Fruit fly (Drosophila melanogaster): Measurements from ENCODE around the gene Nepl17.

Gene Nepl17

DNA sequence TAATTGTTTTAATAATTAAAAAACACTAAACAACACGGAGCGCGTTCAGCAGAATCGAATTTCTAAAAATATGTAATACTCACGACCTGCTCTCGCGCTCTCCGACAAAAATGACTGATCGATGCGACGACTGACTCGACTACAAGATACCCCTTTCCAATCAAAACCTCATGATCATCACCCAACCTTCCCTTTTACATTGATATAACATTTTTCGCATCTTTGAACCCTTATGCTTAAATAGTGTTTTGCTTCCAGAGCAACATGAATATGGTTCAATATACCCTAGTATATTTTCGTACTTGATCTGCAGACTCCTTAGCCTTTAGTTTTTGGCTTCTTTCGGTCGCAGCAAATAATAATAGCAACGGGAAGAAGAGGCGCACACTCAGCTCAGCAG, 39.1 kb downstream of the Nepl17 start (continued):
- TF ChIP-seq usp (GFP tag; optimal IDR thresholded peaks at IDR 0.05): no peak
- no peak for TF ChIP-seq Hey (tag; optimal IDR thresholded peaks at IDR 0.05)
- TF ChIP-seq Hr78 (GFP tag; optimal IDR thresholded peaks at IDR 0.05): peak in 1 of 2 experiments; percentile 15
- no peak for TF ChIP-seq CG17568 (GFP tag; optimal IDR thresholded peaks at IDR 0.05)
- peak; percentile 68 for TF ChIP-seq Mrtf (GFP tag; IDR thresholded peaks at IDR 0.05)
- TF ChIP-seq CG8388 (GFP tag; optimal IDR thresholded peaks at IDR 0.05): peak; percentile 65
- no peak for TF ChIP-seq Bgb (GFP tag; IDR thresholded peaks at IDR 0.05; ENCODE audit: partially characterized antibody)
- TF ChIP-seq CG11456 (GFP tag; IDR thresholded peaks at IDR 0.05): peak; percentile 84
- no peak for TF ChIP-seq lola (GFP tag; optimal IDR thresholded peaks at IDR 0.05)
- no peak for TF ChIP-seq CG7928 (GFP tag; optimal IDR thresholded peaks at IDR 0.05)
- no peak for TF ChIP-seq abd-A (tag; optimal IDR thresholded peaks at IDR 0.05)
- peak; percentile 56 for TF ChIP-seq CG18619 (GFP tag; optimal IDR thresholded peaks at IDR 0.05)
- peak; percentile 76 for TF ChIP-seq Dbx (GFP tag; IDR thresholded peaks at IDR 0.05)
- TF ChIP-seq Asciz (GFP tag; optimal IDR thresholded peaks at IDR 0.05): peak; percentile 48
- TF ChIP-seq wor (GFP tag; IDR thresholded peaks at IDR 0.05): peak; percentile 78
- peak; percentile 75 for TF ChIP-seq NK7.1 (GFP tag; optimal IDR thresholded peaks at IDR 0.05)
- no peak for TF ChIP-seq Kr (GFP tag; optimal IDR thresholded peaks at IDR 0.05)
- no peak for TF ChIP-seq gfzf (GFP tag; optimal IDR thresholded peaks at IDR 0.05)
- TF ChIP-seq ase (GFP tag; IDR thresholded peaks at IDR 0.05): peak; percentile 73; the same call in 2 of the 3 replicates
- TF ChIP-seq CG14050 (GFP tag; IDR thresholded peaks at IDR 0.05): peak; percentile 62; the same call in 2 of the 3 replicates
- TF ChIP-seq sob (GFP tag; IDR thresholded peaks at IDR 0.05): peak; percentile 79
- TF ChIP-seq cas (GFP tag; IDR thresholded peaks at IDR 0.05): 0 out of 2 replicates have a peak, but pooled peaks have one; percentile 19
- peak; percentile 46 for TF ChIP-seq CG13775 (GFP tag; optimal IDR thresholded peaks at IDR 0.05)
- TF ChIP-seq slbo (GFP tag; IDR thresholded peaks at IDR 0.05): peak; percentile 82
- no peak for TF ChIP-seq gcm (GFP tag; optimal IDR thresholded peaks at IDR 0.05)
- no peak for TF ChIP-seq D (optimal IDR thresholded peaks at IDR 0.05)
- no peak for TF ChIP-seq D (GFP tag; optimal IDR thresholded peaks at IDR 0.05)
- no peak for TF ChIP-seq cad (GFP tag; optimal IDR thresholded peaks at IDR 0.05)
- 0 out of 2 replicates have a peak, but pooled peaks have one; percentile 13 for TF ChIP-seq Adf1 (GFP tag; IDR thresholded peaks at IDR 0.05)
- TF ChIP-seq E2f2 (GFP tag; IDR thresholded peaks at IDR 0.05): peak; percentile 51

DNA sequence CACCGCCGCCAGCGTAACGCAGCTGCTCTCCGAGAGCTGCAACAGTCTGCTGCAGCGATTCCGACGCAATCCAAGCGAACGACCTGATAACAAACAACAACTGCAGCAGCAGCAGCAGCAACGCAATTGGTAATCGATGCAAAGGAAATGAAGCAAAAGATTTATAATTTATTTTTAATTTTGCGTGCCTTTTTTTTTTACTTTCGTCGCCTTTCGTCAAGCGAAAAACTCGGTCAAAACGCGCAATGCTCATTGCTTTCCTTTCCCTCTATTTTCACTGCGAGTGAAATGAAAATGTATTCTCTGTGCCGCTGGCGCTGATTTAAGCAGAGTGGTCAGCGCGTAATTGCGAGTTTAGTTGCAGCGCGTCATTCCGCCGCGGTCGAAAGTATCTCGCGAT, 40.3 kb downstream of the Nepl17 start:
- TF ChIP-seq CG17568 (GFP tag; optimal IDR thresholded peaks at IDR 0.05) (no peak), CG7987 (GFP tag; optimal IDR thresholded peaks at IDR 0.05) (no peak), CrebB (tag; optimal IDR thresholded peaks at IDR 0.05) (no peak), dati (GFP tag; IDR thresholded peaks at IDR 0.05) (no peak), CG18764 (GFP tag; optimal IDR thresholded peaks at IDR 0.05) (no peak), Antp (GFP tag; optimal IDR thresholded peaks at IDR 0.05) (no peak), scrt (GFP tag; optimal IDR thresholded peaks at IDR 0.05) (no peak), Adf1 (GFP tag; IDR thresholded peaks at IDR 0.05) (no peak), ham (GFP tag; IDR thresholded peaks at IDR 0.05) (no peak), ci (GFP tag; IDR thresholded peaks at IDR 0.05) (no peak), CG43689 (GFP tag; IDR thresholded peaks at IDR 0.05) (no peak), CG14860 (GFP tag; IDR thresholded peaks at IDR 0.05; ENCODE audit: partially characterized antibody) (no peak), CG8290 (GFP tag; optimal IDR thresholded peaks at IDR 0.05) (no peak), CG8290 (tag; optimal IDR thresholded peaks at IDR 0.05) (no peak), emc (GFP tag; optimal IDR thresholded peaks at IDR 0.05) (no peak), ttk (GFP tag; IDR thresholded peaks at IDR 0.05) (no peak)
